Fruit fly (Drosophila melanogaster): ENCODE measurements around the gene CG46306.

dm6 chrX:16831848-16832247 is 3.5 kb downstream of the CG46306 start:
- no peak for TF ChIP-seq psq (optimal IDR thresholded peaks at IDR 0.05)
- TF ChIP-seq h (optimal IDR thresholded peaks at IDR 0.05): no peak
- no peak for TF ChIP-seq Sin3A (optimal IDR thresholded peaks at IDR 0.05)
- no peak for TF ChIP-seq Myc (optimal IDR thresholded peaks at IDR 0.05)
- TF ChIP-seq insv (optimal IDR thresholded peaks at IDR 0.05): no peak
